Fruit fly (Drosophila melanogaster): ENCODE data around the gene CG12713.

Gene CG12713

DNA sequence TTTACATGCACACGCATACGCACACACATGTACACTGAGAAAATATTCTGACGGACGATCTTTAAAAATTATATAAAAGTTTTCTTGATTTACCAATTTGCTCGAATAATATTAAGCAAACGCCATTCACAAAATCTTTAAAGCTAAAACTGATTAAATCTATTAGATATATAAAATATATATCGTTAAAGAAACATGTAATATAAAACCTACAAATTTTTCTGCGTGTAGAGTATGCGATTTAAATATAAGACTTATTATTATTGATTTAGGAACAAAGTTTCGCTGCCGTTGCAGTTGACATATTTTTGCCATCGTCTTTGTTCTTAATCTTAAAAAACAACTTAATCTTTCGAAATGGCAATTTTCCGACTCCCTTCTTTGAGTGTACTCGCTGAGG lies 45.3 kb downstream of the CG12713 start (continued):
- TF ChIP-seq tap (tag; optimal IDR thresholded peaks at IDR 0.05) (no peak), CG10462 (GFP tag; optimal IDR thresholded peaks at IDR 0.05) (no peak), CG11723 (GFP tag; optimal IDR thresholded peaks at IDR 0.05) (no peak), Vsx1 (GFP tag; optimal IDR thresholded peaks at IDR 0.05) (no peak), CG1233 (GFP tag; optimal IDR thresholded peaks at IDR 0.05) (no peak), org-1 (GFP tag; optimal IDR thresholded peaks at IDR 0.05) (no peak), CG16815 (GFP tag; optimal IDR thresholded peaks at IDR 0.05) (no peak), CG1832 (GFP tag; optimal IDR thresholded peaks at IDR 0.05) (no peak), Elba2 (GFP tag; optimal IDR thresholded peaks at IDR 0.05) (no peak), Sox102F (GFP tag; optimal IDR thresholded peaks at IDR 0.05) (peak; percentile 2)

Measured in whole organism, embryonic.